Fruit fly (Drosophila melanogaster) whole organism, wandering third instar larva: ENCODE results near the gene Oatp33Eb.

ENCODE experiments used
- HLH106 ChIP-seq: fragments of 200-800 bp; optimal IDR thresholded peaks from 3 replicates; lab custom pipeline; 2019; ENCODE audit warnings: missing biosample characterization, mild to moderate bottlenecking, missing genetic modification characterization, moderate library complexity
- Hnf4 ChIP-seq: fragments of 200-800 bp; sonication (Bioruptor generic); optimal IDR thresholded peaks from 2 replicates; lab custom pipeline; 2016; ENCODE audit warnings: missing biosample characterization, mild to moderate bottlenecking, missing genetic modification characterization
- dmrt93B ChIP-seq: fragments of 200-800 bp; sonication (Bioruptor generic); optimal IDR thresholded peaks from 2 replicates; lab custom pipeline; 2018; ENCODE audit warnings: missing biosample characterization, mild to moderate bottlenecking, missing genetic modification characterization

- no peak for TF ChIP-seq Hnf4 (GFP tag; lab: Kevin White, UChicago)
- no peak for TF ChIP-seq HLH106 (tag; lab: Kevin White, UChicago)
- no peak for TF ChIP-seq dmrt93B (GFP tag; lab: Kevin White, UChicago)
These were observed 39.5 kb downstream of the Oatp33Eb start for dm6 chr2L:12487823-12488222.
